Fruit fly (Drosophila melanogaster) ovary, adult (tissue): ENCODE results near the gene CG4949.

ENCODE experiments used
- CG17801 ChIP-seq: fragments of 200-800 bp; optimal IDR thresholded peaks from 2 replicates; lab custom pipeline; 2019; ENCODE audit warnings: missing biosample characterization, mild to moderate bottlenecking, missing genetic modification characterization, moderate library complexity; ENCODE audit not compliant: partially characterized antibody

CG4949 gene

dm6 chrX:17105707-17106106 lies 27.1 kb downstream of the CG4949 start, which contains the start of gene Arpc3B:
TSS of gene Arpc3B (minus strand) at chrX:17105852.
- no peak for TF ChIP-seq CG17801 (GFP tag; lab: Kevin White, UChicago)

dm6 chrX:17106153-17106700 lies 27.6 kb downstream of the CG4949 start:
- no peak for TF ChIP-seq CG17801 (GFP tag; lab: Kevin White, UChicago)

- TF ChIP-seq CG17801 (GFP tag; lab: Kevin White, UChicago) = no peak
Observed at dm6 chrX:17107401-17107916, 28.8 kb downstream of the CG4949 start, which contains the start of gene CG5004. TSS of gene CG5004 (plus strand) at chrX:17107582.

dm6 chrX:17108000-17108399 lies 29.4 kb downstream of the CG4949 start:
- TF ChIP-seq CG17801 (GFP tag; lab: Kevin White, UChicago) = no peak

- TF ChIP-seq CG17801 (GFP tag; lab: Kevin White, UChicago) = no peak
Observed at dm6 chrX:17109673-17110072, 31.0 kb downstream of the CG4949 start.

- TF ChIP-seq CG17801 (GFP tag; lab: Kevin White, UChicago) = no peak
Observed at dm6 chrX:17110556-17111177, 32.0 kb downstream of the CG4949 start.

- no peak for TF ChIP-seq CG17801 (GFP tag; lab: Kevin White, UChicago)
Observed at dm6 chrX:17111274-17111673, 32.6 kb downstream of the CG4949 start.

- no peak for TF ChIP-seq CG17801 (GFP tag; lab: Kevin White, UChicago)
Observed at dm6 chrX:17111958-17112953, 33.6 kb downstream of the CG4949 start.

- peak; percentile 64 for TF ChIP-seq CG17801 (GFP tag; lab: Kevin White, UChicago)
Observed at dm6 chrX:17113324-17113723, 34.7 kb downstream of the CG4949 start.

- no peak for TF ChIP-seq CG17801 (GFP tag; lab: Kevin White, UChicago)
Observed at dm6 chrX:17121600-17121999, 43.0 kb downstream of the CG4949 start.

dm6 chrX:17122425-17123094 lies 43.9 kb downstream of the CG4949 start:
- no peak for TF ChIP-seq CG17801 (GFP tag; lab: Kevin White, UChicago)

- no peak for TF ChIP-seq CG17801 (GFP tag; lab: Kevin White, UChicago)
Observed at dm6 chrX:17123545-17124203, 45.0 kb downstream of the CG4949 start.

dm6 chrX:17125017-17125821 lies 46.6 kb downstream of the CG4949 start:
- peak; percentile 88 for TF ChIP-seq CG17801 (GFP tag; lab: Kevin White, UChicago)
